Fruit fly (Drosophila melanogaster) S2 (cell line): ENCODE measurements around the gene Hsp23.

Source experiments
- CG8478 ChIP-seq: fragments of >200 bp; optimal IDR thresholded peaks from 2 replicates; lab custom pipeline; 2018
- CTCF ChIP-seq, 2 experiments: fragments of >200 bp; optimal IDR thresholded peaks; 2 replicates each; lab custom pipeline; 2018

DNA sequence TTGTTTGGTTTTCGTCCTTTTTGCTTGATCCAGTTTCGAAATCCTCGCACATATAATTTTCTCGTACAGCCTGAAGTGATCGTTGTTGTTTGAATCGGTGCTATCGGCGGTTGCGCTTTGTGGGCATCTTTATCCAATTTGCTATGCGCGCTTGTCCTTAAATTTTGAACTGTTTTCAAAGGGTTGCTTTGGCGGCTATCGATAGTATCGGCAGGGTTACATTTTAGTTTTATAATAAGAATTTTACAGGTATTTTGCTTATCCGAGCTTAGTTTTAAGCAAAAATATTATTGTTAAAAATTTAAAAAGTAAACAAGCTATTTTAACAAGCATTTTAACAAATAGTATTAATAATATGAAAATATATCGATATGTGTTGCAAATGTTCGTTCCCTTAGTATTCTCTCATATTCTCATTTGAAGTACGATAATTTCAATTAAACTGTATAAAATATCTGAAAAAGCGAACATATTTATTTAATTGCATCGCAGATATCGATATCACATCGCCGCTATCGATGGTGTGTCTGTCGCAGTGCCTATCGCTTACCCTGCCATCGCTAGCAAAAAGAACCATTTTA is 14.7 kb upstream of the Hsp23 start, which contains the start of the genes Klp67A and CG4452:
- TF ChIP-seq CG8478 (lab: Kevin White, UChicago) (no peak), CTCF (optimal IDR thresholded peaks at IDR 0.05; lab: Kevin White, UChicago) (no peak)
